Worm (Caenorhabditis elegans): ENCODE measurements around the gene C35D10.12.

- TF ChIP-seq ztf-4 (tag; optimal IDR thresholded peaks at IDR 0.05): no peak
- no peak for TF ChIP-seq ztf-11 (tag; optimal IDR thresholded peaks at IDR 0.05)
- no peak for TF ChIP-seq nhr-129 (tag; optimal IDR thresholded peaks at IDR 0.05)
- TF ChIP-seq ama-1 (optimal IDR thresholded peaks at IDR 0.05): no peak
- TF ChIP-seq unc-39 (tag; optimal IDR thresholded peaks at IDR 0.05): no peak
These were observed 22.5 kb downstream of the C35D10.12 start, which contains the start of gene ced-4 for ce11 chrIII:4852025-4852424.
